Worm (Caenorhabditis elegans) whole organism, L4/young adult: ENCODE data around the gene sek-3.

Experiments used
- dao-5 ChIP-seq: sonication (generic microtip); optimal IDR thresholded peaks from 2 replicates; lab custom pipeline; 2016; ENCODE audit warnings: missing genotype, missing genetic modification characterization, moderate library complexity, missing compliant biosample characterization
- him-1 ChIP-seq: sonication (generic microtip); optimal IDR thresholded peaks from 2 replicates; lab custom pipeline; 2016; ENCODE audit warnings: missing genotype, missing genetic modification reagents, missing genetic modification characterization, missing compliant biosample characterization

- TF ChIP-seq dao-5 (no peak), him-1 (no peak)
Measured at ce11 chrX:5026461-5026860, 8.8 kb downstream of the sek-3 start.
